Worm (Caenorhabditis elegans): ENCODE results near the gene nos-2.

ce11 chrII:7053649-7054048 is 11.8 kb upstream of the nos-2 start, which contains the start of gene ZK1127.4:
- no peak for TF ChIP-seq ama-1 (optimal IDR thresholded peaks at IDR 0.05)
- TF ChIP-seq ama-1 (GFP tag; optimal IDR thresholded peaks at IDR 0.05), result no peak
- TF ChIP-seq lag-1 (GFP tag; IDR thresholded peaks at IDR 0.05), result no peak

All from whole organism, young adult.